Worm (Caenorhabditis elegans) whole organism, young adult: Measurements from ENCODE around the gene ess-2.

Experiments used
- him-1 ChIP-seq: sonication (generic microtip); optimal IDR thresholded peaks from 2 replicates; lab custom pipeline; 2016; ENCODE audit warnings: missing genotype, missing genetic modification reagents, missing genetic modification characterization, missing compliant biosample characterization
- lin-26 ChIP-seq: fragments of 200-800 bp; sonication (Bioruptor generic); IDR thresholded peaks from 2 replicates; pipeline ENCODE4 v1.3.6; 2022; ENCODE audit warnings: missing genetic modification reagents, missing genetic modification characterization, missing compliant biosample characterization
- nfya-1 ChIP-seq: sonication (generic microtip); optimal IDR thresholded peaks from 2 replicates; lab custom pipeline; 2017; ENCODE audit warnings: antibody characterized with exemption, missing compliant biosample characterization, missing genetic modification characterization, borderline replicate concordance; ENCODE audit not compliant: insufficient read depth
- unc-62 ChIP-seq: fragments of 150-350 bp; optimal IDR thresholded peaks from 2 replicates; lab custom pipeline; 2014; ENCODE audit warnings: missing biosample characterization, missing genetic modification reagents, missing genetic modification characterization

- TF ChIP-seq lin-26 (GFP tag; lab: Robert Waterston, UW): no peak
- TF ChIP-seq unc-62: no peak
- TF ChIP-seq nfya-1 (tag; lab: Kevin White, UChicago): no peak
- no peak for TF ChIP-seq him-1 (tag; lab: Kevin White, UChicago)
Observed at ce11 chrIII:8529002-8529401, 38.9 kb upstream of the ess-2 start.
